Worm (Caenorhabditis elegans) whole organism, L4 larva: ENCODE data around the gene plp-2.
"Not testable (repeated sequence)": the region's sequence is repeated elsewhere in the genome, so short reads cannot be mapped to it uniquely, and the experiment has no call there.

ENCODE experiments used
- F44E2.7 ChIP-seq: fragments of 200-800 bp; sonication (Bioruptor generic); IDR thresholded peaks from 2 replicates; pipeline ENCODE4 v2.1.2; 2022; ENCODE audit warnings: missing genetic modification characterization, missing compliant biosample characterization
- T20F7.1 ChIP-seq: fragments of 200-800 bp; sonication (Bioruptor generic); optimal IDR thresholded peaks from 2 replicates; lab custom pipeline; 2018; ENCODE audit warnings: mild to moderate bottlenecking, missing genetic modification characterization, missing compliant biosample characterization
- Y75B8A.6 ChIP-seq: fragments of 200-800 bp; sonication (Bioruptor generic); IDR thresholded peaks from 2 replicates; pipeline ENCODE4 v1.3.6; 2022; ENCODE audit warnings: missing genetic modification reagents, missing genetic modification characterization, missing compliant biosample characterization
- ceh-28 ChIP-seq: fragments of 150-350 bp; optimal IDR thresholded peaks from 2 replicates; lab custom pipeline; 2014; ENCODE audit warnings: missing biosample characterization, missing genetic modification reagents, missing genetic modification characterization
- ceh-32 ChIP-seq: sonication (generic microtip); optimal IDR thresholded peaks from 2 replicates; lab custom pipeline; 2016; ENCODE audit warnings: mild to moderate bottlenecking, missing genetic modification characterization, missing compliant biosample characterization; ENCODE audit not compliant: poor library complexity
- ces-1 ChIP-seq: fragments of 150-350 bp; sonication (generic microtip); optimal IDR thresholded peaks from 4 replicates; lab custom pipeline; 2014; ENCODE audit warnings: missing biosample characterization, missing genetic modification reagents, missing genetic modification characterization
- daf-12 ChIP-seq: fragments of 150-350 bp; optimal IDR thresholded peaks from 2 replicates; lab custom pipeline; 2014; ENCODE audit warnings: missing biosample characterization, missing genetic modification reagents, missing genetic modification characterization
- daf-16 ChIP-seq, 3 experiments: sonication (generic microtip); optimal IDR thresholded peaks; 2 replicates each; lab custom pipeline; 2016 to 2017; ENCODE audit warnings: missing genetic modification characterization in 3 of 3, missing genetic modification reagents in 3 of 3, mild to moderate bottlenecking in 2 of 3, missing compliant biosample characterization in 2 of 3, missing biosample characterization in 1 of 3, moderate library complexity in 1 of 3
- daf-19 ChIP-seq: fragments of 200-800 bp; sonication (Bioruptor generic); conservative IDR thresholded peaks from 2 replicates; pipeline ENCODE4 v1.3.6; 2022; ENCODE audit warnings: missing genetic modification characterization, missing compliant biosample characterization
- dmd-6 ChIP-seq: fragments of 200-800 bp; sonication (Bioruptor generic); IDR thresholded peaks from 2 replicates; pipeline ENCODE4 v1.3.6; 2022; ENCODE audit warnings: missing genetic modification reagents, missing genetic modification characterization, missing compliant biosample characterization
- dpl-1 ChIP-seq: fragments of 150-350 bp; optimal IDR thresholded peaks from 2 replicates; lab custom pipeline; 2014; ENCODE audit warnings: missing biosample characterization, missing genetic modification reagents, missing genetic modification characterization
- duxl-1 ChIP-seq: sonication (generic microtip); optimal IDR thresholded peaks from 2 replicates; lab custom pipeline; 2016; ENCODE audit warnings: mild to moderate bottlenecking, missing genetic modification characterization, moderate library complexity, missing compliant biosample characterization; ENCODE audit not compliant: poor library complexity
- dve-1 ChIP-seq: sonication (generic microtip); optimal IDR thresholded peaks from 2 replicates; lab custom pipeline; 2017; ENCODE audit warnings: antibody characterized with exemption, mild to moderate bottlenecking, missing genetic modification characterization, missing compliant biosample characterization; ENCODE audit not compliant: insufficient read depth
- egl-43 ChIP-seq: fragments of 200-800 bp; sonication (Bioruptor generic); IDR thresholded peaks from 2 replicates; pipeline ENCODE4 v1.3.6; 2022; ENCODE audit warnings: missing genetic modification reagents, missing genetic modification characterization, missing compliant biosample characterization
- hlh-11 ChIP-seq: fragments of 200-800 bp; sonication (Bioruptor generic); optimal IDR thresholded peaks from 2 replicates; lab custom pipeline; 2018; ENCODE audit warnings: mild to moderate bottlenecking, missing genetic modification characterization, missing compliant biosample characterization
- hlh-30 ChIP-seq: sonication (generic microtip); optimal IDR thresholded peaks from 2 replicates; lab custom pipeline; 2017; ENCODE audit warnings: antibody characterized with exemption, mild to moderate bottlenecking, missing genetic modification characterization, missing compliant biosample characterization; ENCODE audit not compliant: insufficient read depth
- hmg-1.1 ChIP-seq: fragments of 200-800 bp; sonication (Bioruptor generic); IDR thresholded peaks from 2 replicates; pipeline ENCODE4 v1.3.6; 2022; ENCODE audit warnings: missing genetic modification reagents, missing genetic modification characterization, missing compliant biosample characterization
- lin-15B ChIP-seq: fragments of 150-350 bp; sonication (generic microtip); optimal IDR thresholded peaks from 3 replicates; lab custom pipeline; 2014; ENCODE audit warnings: missing biosample characterization, missing genetic modification characterization
- lin-38 ChIP-seq: fragments of 200-800 bp; sonication (Bioruptor generic); IDR thresholded peaks from 2 replicates; pipeline ENCODE4 v1.3.6; 2022; ENCODE audit warnings: missing genetic modification reagents, missing genetic modification characterization, missing compliant biosample characterization
- lir-3 ChIP-seq: sonication (generic microtip); optimal IDR thresholded peaks from 2 replicates; lab custom pipeline; 2016; ENCODE audit warnings: mild to moderate bottlenecking, missing genetic modification characterization, missing compliant biosample characterization
- mes-2 ChIP-seq: sonication (generic microtip); optimal IDR thresholded peaks from 2 replicates; lab custom pipeline; 2016; ENCODE audit warnings: missing genotype, mild to moderate bottlenecking, missing genetic modification characterization, missing compliant biosample characterization; ENCODE audit not compliant: poor library complexity, severe bottlenecking
- mxl-3 ChIP-seq: fragments of 200-800 bp; sonication (Bioruptor generic); optimal IDR thresholded peaks from 2 replicates; lab custom pipeline; 2018; ENCODE audit warnings: mild to moderate bottlenecking, missing genetic modification characterization, missing compliant biosample characterization
- nhr-11 ChIP-seq: fragments of 150-350 bp; optimal IDR thresholded peaks from 2 replicates; lab custom pipeline; 2014; ENCODE audit warnings: missing biosample characterization, missing genetic modification characterization
- nhr-28 ChIP-seq: fragments of 150-350 bp; optimal IDR thresholded peaks from 2 replicates; lab custom pipeline; 2014; ENCODE audit warnings: missing biosample characterization, missing genetic modification characterization
- nhr-6 ChIP-seq: fragments of 150-350 bp; optimal IDR thresholded peaks from 2 replicates; lab custom pipeline; 2014; ENCODE audit warnings: missing biosample characterization, missing genetic modification characterization
- pqm-1 ChIP-seq: sonication (generic microtip); optimal IDR thresholded peaks from 2 replicates; lab custom pipeline; 2017; ENCODE audit warnings: missing biosample characterization, missing genetic modification characterization
- rbr-2 ChIP-seq: sonication (generic microtip); optimal IDR thresholded peaks from 2 replicates; lab custom pipeline; 2016; ENCODE audit warnings: missing genotype, missing genetic modification characterization, missing compliant biosample characterization
- set-16 ChIP-seq: fragments of 200-800 bp; sonication (Bioruptor generic); IDR thresholded peaks from 2 replicates; pipeline ENCODE4 v1.3.6; 2022; ENCODE audit warnings: missing genetic modification reagents, missing genetic modification characterization, missing compliant biosample characterization
- snpc-1.2 ChIP-seq: fragments of 200-800 bp; sonication (Bioruptor generic); IDR thresholded peaks from 2 replicates; pipeline ENCODE4 v1.3.6; 2022; ENCODE audit warnings: missing genetic modification reagents, missing genetic modification characterization, missing compliant biosample characterization
- zip-11 ChIP-seq: fragments of 200-800 bp; sonication (Bioruptor generic); IDR thresholded peaks from 2 replicates; pipeline ENCODE4 v1.3.6; 2022; ENCODE audit warnings: missing genetic modification characterization, missing compliant biosample characterization
- zip-2 ChIP-seq: fragments of 150-350 bp; optimal IDR thresholded peaks from 2 replicates; lab custom pipeline; 2014; ENCODE audit warnings: missing biosample characterization, missing genetic modification characterization

Gene plp-2

ce11 chrX:14975467-14976167 is 7.0 kb downstream of the plp-2 start, which contains the start of gene F20D1.3 (continued):
- TF ChIP-seq egl-43 (GFP tag; lab: Robert Waterston, UW) (no peak), daf-12 (tag; lab: Kevin White, UChicago) (no peak), lin-15B (tag; lab: Kevin White, UChicago) (no peak), dpl-1 (GFP tag; lab: Kevin White, UChicago) (peak; percentile 65), F44E2.7 (GFP tag; lab: Robert Waterston, UW) (no peak)

ce11 chrX:14973085-14973484 is 9.5 kb downstream of the plp-2 start:
- no peak for TF ChIP-seq duxl-1 (tag; lab: Kevin White, UChicago)

- TF ChIP-seq nhr-6 (tag; lab: Kevin White, UChicago) (no peak), dve-1 (peak; percentile 47), pqm-1 (peak; percentile 29), T20F7.1 (GFP tag; lab: Kevin White, UChicago) (peak; percentile 94), nhr-11 (tag; lab: Kevin White, UChicago) (no peak), hlh-30 (tag; lab: Kevin White, UChicago) (peak; percentile 81), set-16 (GFP tag; lab: Robert Waterston, UW) (0 out of 2 replicates have a peak, but pooled peaks have one; percentile 13), lin-38 (GFP tag; lab: Robert Waterston, UW) (no peak), dmd-6 (peak; percentile 51), daf-16 (GFP tag; optimal IDR thresholded peaks at IDR 0.05; lab: Kevin White, UChicago) (no peak), daf-16 (tag; optimal IDR thresholded peaks at IDR 0.05; lab: Kevin White, UChicago) (peak; percentile 41), rbr-2 (tag; lab: Kevin White, UChicago) (peak; percentile 24), Y75B8A.6 (GFP tag; lab: Robert Waterston, UW) (no peak), zip-11 (GFP tag; lab: Robert Waterston, UW) (no peak), nhr-28 (tag; lab: Kevin White, UChicago) (peak; percentile 10), hlh-11 (tag; lab: Kevin White, UChicago) (peak; percentile 47), hmg-1.1 (GFP tag; lab: Robert Waterston, UW) (peak; percentile 60; the same call in 1 of the 2 replicates), mxl-3 (GFP tag; lab: Kevin White, UChicago) (peak; percentile 1), mes-2 (peak; percentile 51), ceh-28 (tag; lab: Kevin White, UChicago) (peak; percentile 35)
- TF ChIP-seq, all 104 proteins: peak for 14
Observed at ce11 chrX:14970221-14970801, 12.3 kb downstream of the plp-2 start, which contains the start of the genes flwr-1 and tbc-1. flwr-1 (minus strand) TSS chrX:14970271. tbc-1 (plus strand) TSS chrX:14970751.

ce11 chrX:14969615-14970014 is 13.0 kb downstream of the plp-2 start:
- no peak for TF ChIP-seq zip-2
- no peak for TF ChIP-seq lin-38 (GFP tag; lab: Robert Waterston, UW)
- peak; percentile 61 for TF ChIP-seq dmd-6
- TF ChIP-seq hlh-11 (tag; lab: Kevin White, UChicago), result peak; percentile 25
- no peak for TF ChIP-seq daf-19 (GFP tag; lab: Robert Waterston, UW)
- no peak for TF ChIP-seq ceh-32

- TF ChIP-seq lir-3 (tag; lab: Kevin White, UChicago); snpc-1.2 (GFP tag; lab: Robert Waterston, UW); ces-1: not testable (repeated sequence)
Observed at ce11 chrX:14966515-14966914, 16.1 kb downstream of the plp-2 start, which contains the start of gene F20D1.22. F20D1.22 (plus strand) TSS chrX:14966815.
